Worm (Caenorhabditis elegans) whole organism, dauer: ENCODE measurements around the gene B0507.5.

Experiments
- unc-62 ChIP-seq: sonication (generic microtip); optimal IDR thresholded peaks from 2 replicates; lab custom pipeline; 2017; ENCODE audit warnings: missing biosample characterization, missing genetic modification reagents, missing genetic modification characterization

The B0507.5 gene

ce11 chrV:8798470-8798869, 45.0 kb downstream of the B0507.5 start:
- no peak for TF ChIP-seq unc-62 (GFP tag; lab: Kevin White, UChicago)

ce11 chrV:8799293-8799812, 45.9 kb downstream of the B0507.5 start:
- TF ChIP-seq unc-62 (GFP tag; lab: Kevin White, UChicago), result no peak

- TF ChIP-seq unc-62 (GFP tag; lab: Kevin White, UChicago), result no peak
Measured at ce11 chrV:8800978-8801559, 47.6 kb downstream of the B0507.5 start, which contains the start of gene magu-2. Gene magu-2 (minus strand): TSS chrV:8801028.

- no peak for TF ChIP-seq unc-62 (GFP tag; lab: Kevin White, UChicago)
Measured at ce11 chrV:8802252-8802651, 48.8 kb downstream of the B0507.5 start.
